Fruit fly (Drosophila melanogaster) whole organism, prepupa: ENCODE results near the gene CG3764.

ENCODE experiments used
- CG10631 ChIP-seq: fragments of 200-800 bp; sonication (Bioruptor generic); optimal IDR thresholded peaks from 2 replicates; lab custom pipeline; 2016; ENCODE audit warnings: missing biosample characterization, missing genetic modification characterization
- CG10669 ChIP-seq: fragments of 200-800 bp; sonication (Bioruptor generic); optimal IDR thresholded peaks from 3 replicates; lab custom pipeline; 2018; ENCODE audit warnings: missing biosample characterization, mild to moderate bottlenecking, missing genetic modification characterization, moderate library complexity
- CG11294 ChIP-seq: fragments of 200-800 bp; sonication (Bioruptor generic); IDR thresholded peaks from 2 replicates; pipeline ENCODE4 v1.3.6; 2022; ENCODE audit warnings: missing biosample characterization, missing genetic modification characterization
- CG11902 ChIP-seq: fragments of 200-800 bp; sonication (Bioruptor generic); optimal IDR thresholded peaks from 3 replicates; lab custom pipeline; 2016; ENCODE audit warnings: missing biosample characterization, missing genetic modification characterization
- CG1621 ChIP-seq: fragments of 200-800 bp; sonication (Bioruptor generic); optimal IDR thresholded peaks from 3 replicates; lab custom pipeline; 2018; ENCODE audit warnings: missing biosample characterization, mild to moderate bottlenecking, missing genetic modification characterization
- CG31627 ChIP-seq: fragments of 200-800 bp; sonication (Bioruptor generic); optimal IDR thresholded peaks from 3 replicates; lab custom pipeline; 2016; ENCODE audit warnings: missing biosample characterization, missing genetic modification characterization
- CG4318 ChIP-seq: fragments of 200-800 bp; sonication (Bioruptor generic); optimal IDR thresholded peaks from 3 replicates; lab custom pipeline; 2017; ENCODE audit warnings: missing biosample characterization, mild to moderate bottlenecking, missing genetic modification characterization
- CG6163 ChIP-seq: fragments of 200-800 bp; sonication (Bioruptor generic); IDR thresholded peaks from 3 replicates; pipeline ENCODE4 v1.3.6; 2022; ENCODE audit warnings: missing biosample characterization, missing genetic modification characterization
- CG6808 ChIP-seq: fragments of 200-800 bp; sonication (Bioruptor generic); optimal IDR thresholded peaks from 3 replicates; lab custom pipeline; 2017; ENCODE audit warnings: missing biosample characterization, missing genetic modification characterization, mild to moderate bottlenecking, moderate library complexity, missing genetic modification reagents
- CG6854 ChIP-seq: fragments of 200-800 bp; sonication (Bioruptor generic); optimal IDR thresholded peaks from 2 replicates; lab custom pipeline; 2017; ENCODE audit warnings: missing biosample characterization, mild to moderate bottlenecking, missing genetic modification characterization
- CG8119 ChIP-seq: fragments of 200-800 bp; sonication (Bioruptor generic); IDR thresholded peaks from 3 replicates; pipeline ENCODE4 v1.3.6; 2022; ENCODE audit warnings: missing biosample characterization, missing genetic modification characterization
- CG8319 ChIP-seq: fragments of 200-800 bp; sonication (Bioruptor generic); optimal IDR thresholded peaks from 3 replicates; lab custom pipeline; 2016; ENCODE audit warnings: missing biosample characterization, missing genetic modification characterization
- CG8632 ChIP-seq: fragments of 200-800 bp; sonication (Bioruptor generic); optimal IDR thresholded peaks from 3 replicates; lab custom pipeline; 2016; ENCODE audit warnings: missing biosample characterization, missing genetic modification characterization
- CG9139 ChIP-seq: fragments of 200-800 bp; sonication (Bioruptor generic); optimal IDR thresholded peaks from 3 replicates; lab custom pipeline; 2017; ENCODE audit warnings: missing biosample characterization, mild to moderate bottlenecking, missing genetic modification characterization
- Eip75B ChIP-seq: fragments of 200-800 bp; sonication (Bioruptor generic); optimal IDR thresholded peaks from 3 replicates; lab custom pipeline; 2016; ENCODE audit warnings: missing biosample characterization, missing genetic modification characterization
- Eip78C ChIP-seq: fragments of 200-800 bp; sonication (Bioruptor generic); peaks from one replicate; lab custom pipeline; 2016; ENCODE audit warnings: missing biosample characterization, missing genetic modification characterization
- Eip93F ChIP-seq: fragments of 200-800 bp; sonication (Bioruptor generic); optimal IDR thresholded peaks from 2 replicates; lab custom pipeline; 2016; ENCODE audit warnings: missing biosample characterization, mild to moderate bottlenecking, missing genetic modification characterization
- Ets21C ChIP-seq: fragments of 200-800 bp; sonication (Bioruptor generic); optimal IDR thresholded peaks from 3 replicates; lab custom pipeline; 2016; ENCODE audit warnings: missing biosample characterization, missing genetic modification characterization
- Hr38 ChIP-seq: sonication (Bioruptor generic); optimal IDR thresholded peaks from 2 replicates; lab custom pipeline; 2016; ENCODE audit warnings: missing biosample characterization, missing genetic modification characterization
- Hr39 ChIP-seq: fragments of 200-800 bp; sonication (Bioruptor generic); optimal IDR thresholded peaks from 2 replicates; lab custom pipeline; 2016; ENCODE audit warnings: missing biosample characterization, missing genetic modification characterization
- Hr4 ChIP-seq: fragments of 200-800 bp; sonication (Bioruptor generic); optimal IDR thresholded peaks from 3 replicates; lab custom pipeline; 2016; ENCODE audit warnings: missing biosample characterization, missing genetic modification characterization
- Lpt ChIP-seq: fragments of 200-800 bp; sonication (Bioruptor generic); optimal IDR thresholded peaks from 3 replicates; lab custom pipeline; 2016; ENCODE audit warnings: missing biosample characterization, missing genetic modification characterization
- Smox ChIP-seq: fragments of 200-800 bp; sonication (Bioruptor generic); optimal IDR thresholded peaks from 3 replicates; lab custom pipeline; 2016; ENCODE audit warnings: missing biosample characterization, missing genetic modification characterization
- Sox14 ChIP-seq: fragments of 200-800 bp; sonication (Bioruptor generic); optimal IDR thresholded peaks from 3 replicates; lab custom pipeline; 2016; ENCODE audit warnings: missing biosample characterization, missing genetic modification characterization
- Sox15 ChIP-seq: fragments of 200-800 bp; sonication (Bioruptor generic); optimal IDR thresholded peaks from 3 replicates; lab custom pipeline; 2016; ENCODE audit warnings: missing biosample characterization, missing genetic modification characterization
- achi ChIP-seq: fragments of 200-800 bp; sonication (Bioruptor generic); optimal IDR thresholded peaks from 3 replicates; lab custom pipeline; 2016; ENCODE audit warnings: missing biosample characterization, missing genetic modification characterization
- cyc ChIP-seq: fragments of 200-800 bp; sonication (Bioruptor generic); optimal IDR thresholded peaks from 3 replicates; lab custom pipeline; 2016; ENCODE audit warnings: missing biosample characterization, missing genetic modification characterization
- dac ChIP-seq: fragments of 200-800 bp; sonication (Bioruptor generic); optimal IDR thresholded peaks from 2 replicates; lab custom pipeline; 2017; ENCODE audit warnings: missing biosample characterization, mild to moderate bottlenecking, missing genetic modification characterization
- dsx ChIP-seq: fragments of 200-800 bp; optimal IDR thresholded peaks from 3 replicates; lab custom pipeline; 2019; ENCODE audit warnings: missing biosample characterization, mild to moderate bottlenecking, missing genetic modification characterization, moderate library complexity; ENCODE audit not compliant: poor library complexity, severe bottlenecking
- eg ChIP-seq: fragments of 200-800 bp; sonication (Bioruptor generic); IDR thresholded peaks from 3 replicates; pipeline ENCODE4 v1.3.6; 2022; ENCODE audit warnings: missing biosample characterization, missing genetic modification characterization
- esn ChIP-seq: fragments of 200-800 bp; sonication (Bioruptor generic); optimal IDR thresholded peaks from 2 replicates; lab custom pipeline; 2016; ENCODE audit warnings: missing biosample characterization, mild to moderate bottlenecking, missing genetic modification characterization, moderate library complexity
- fd85E ChIP-seq: fragments of 200-800 bp; sonication (Bioruptor generic); optimal IDR thresholded peaks from 3 replicates; lab custom pipeline; 2016; ENCODE audit warnings: missing biosample characterization, missing genetic modification characterization
- lz ChIP-seq: fragments of 200-800 bp; sonication (Bioruptor generic); optimal IDR thresholded peaks from 3 replicates; lab custom pipeline; 2016; ENCODE audit warnings: missing biosample characterization, missing genetic modification characterization
- net ChIP-seq: fragments of 200-800 bp; sonication (Bioruptor generic); optimal IDR thresholded peaks from 3 replicates; lab custom pipeline; 2016; ENCODE audit warnings: missing biosample characterization, missing genetic modification characterization
- pdm3 ChIP-seq: fragments of 200-800 bp; sonication (Bioruptor generic); optimal IDR thresholded peaks from 3 replicates; lab custom pipeline; 2016; ENCODE audit warnings: missing biosample characterization, missing genetic modification characterization
- spab ChIP-seq: fragments of 200-800 bp; sonication (Bioruptor generic); optimal IDR thresholded peaks from 2 replicates; lab custom pipeline; 2017; ENCODE audit warnings: missing biosample characterization, mild to moderate bottlenecking, missing genetic modification characterization, missing genetic modification reagents
- ss ChIP-seq, 2 experiments: fragments of 200-800 bp; sonication (Bioruptor generic); optimal IDR thresholded peaks; 2 replicates in 1 of 2; 3 replicates in 1 of 2; lab custom pipeline; 2017 to 2018; ENCODE audit warnings: mild to moderate bottlenecking in 2 of 2, missing biosample characterization in 2 of 2, missing genetic modification characterization in 2 of 2, moderate library complexity in 1 of 2
- topi ChIP-seq: fragments of 200-800 bp; sonication (Bioruptor generic); optimal IDR thresholded peaks from 3 replicates; lab custom pipeline; 2016; ENCODE audit warnings: missing biosample characterization, missing genetic modification characterization
- vri ChIP-seq: fragments of 200-800 bp; sonication (Bioruptor generic); optimal IDR thresholded peaks from 3 replicates; lab custom pipeline; 2016; ENCODE audit warnings: missing biosample characterization, mild to moderate bottlenecking, missing genetic modification characterization

CG3764 gene

DNA sequence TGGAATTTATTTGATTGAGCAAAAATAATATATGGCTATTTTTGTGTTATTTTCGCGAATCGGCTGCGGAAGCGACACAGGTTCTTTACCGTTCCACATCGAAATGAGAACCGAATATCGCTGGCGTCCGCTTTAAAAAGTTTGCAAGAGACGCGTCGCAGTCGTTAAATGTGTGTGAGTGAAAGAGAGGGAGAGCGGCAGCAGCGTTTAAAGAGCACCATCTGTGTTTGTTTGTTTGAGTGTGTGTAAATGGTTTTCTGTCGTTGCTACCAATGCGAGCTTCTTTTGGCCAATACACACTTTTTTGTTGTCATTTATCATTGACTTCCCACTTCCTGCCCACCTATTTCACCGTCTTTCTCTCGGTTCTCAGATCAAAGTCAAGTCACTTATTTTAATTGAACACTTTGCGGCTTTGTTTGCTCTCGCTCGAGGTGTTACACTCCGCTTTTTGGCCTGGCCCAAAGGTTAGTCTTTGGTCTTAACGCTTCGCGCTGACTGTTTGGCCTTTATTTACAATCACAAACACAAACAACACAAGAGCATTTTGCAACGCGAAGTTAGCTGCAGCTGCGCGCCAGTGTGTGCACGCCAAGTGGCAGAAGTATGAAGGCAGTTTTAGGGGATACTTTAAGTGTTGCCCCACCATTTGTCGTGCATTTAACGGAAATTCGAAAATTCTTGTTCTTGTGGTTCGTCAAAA, at the start of gene CG3764 (continued):
- peak; percentile 68 for TF ChIP-seq Sox14 (GFP tag; lab: Kevin White, UChicago)
- peak; percentile 74 for TF ChIP-seq Eip78C (GFP tag; lab: Kevin White, UChicago)
- peak; percentile 36 for TF ChIP-seq Ets21C (GFP tag; lab: Kevin White, UChicago)
- TF ChIP-seq CG6854 (GFP tag; lab: Kevin White, UChicago) = peak; percentile 81
- no peak for TF ChIP-seq fd85E (GFP tag; lab: Kevin White, UChicago)
- TF ChIP-seq Lpt (GFP tag; lab: Kevin White, UChicago) = no peak
- TF ChIP-seq dsx (GFP tag; lab: Kevin White, UChicago) = peak; percentile 17
- TF ChIP-seq Hr39 (GFP tag; lab: Kevin White, UChicago) = peak; percentile 49
- TF ChIP-seq achi = peak; percentile 52

DNA sequence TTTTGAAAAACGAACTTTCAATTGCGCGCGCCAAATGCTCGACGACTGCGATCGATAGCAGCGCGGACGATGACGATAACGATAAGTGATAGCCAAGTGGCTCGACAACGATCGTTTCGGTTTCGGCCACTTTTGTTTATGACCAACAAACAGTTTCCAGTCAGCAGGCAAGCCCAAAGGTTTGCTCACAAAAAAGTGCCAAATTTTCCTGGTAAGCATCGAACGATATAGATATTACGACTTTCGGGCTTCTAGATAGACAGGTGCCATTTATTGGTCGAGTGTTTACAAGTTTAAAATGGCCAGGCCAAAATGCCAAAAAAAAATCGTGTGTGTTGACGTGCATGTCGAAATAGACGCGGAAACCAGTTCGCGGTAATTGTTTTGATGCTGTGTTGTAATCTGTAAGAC, 43.1 kb upstream of the CG3764 start, which contains the start of gene CG7724:
Gene CG7724, plus strand, starts transcription at position 147 of the 411 bp plus-strand sequence.
- TF ChIP-seq dsx (GFP tag; lab: Kevin White, UChicago) = peak; percentile 19
- peak in 1 of 2 experiments; percentile 3 for TF ChIP-seq ss (GFP tag; optimal IDR thresholded peaks at IDR 0.05; lab: Kevin White, UChicago)
- TF ChIP-seq vri (GFP tag; lab: Kevin White, UChicago) = peak; percentile 26
- TF ChIP-seq Eip78C (GFP tag; lab: Kevin White, UChicago) = peak; percentile 70
- no peak for TF ChIP-seq CG6808 (GFP tag; lab: Kevin White, UChicago)
- TF ChIP-seq CG6854 (GFP tag; lab: Kevin White, UChicago) = no peak
- TF ChIP-seq, all 60 proteins: peak for 4

DNA sequence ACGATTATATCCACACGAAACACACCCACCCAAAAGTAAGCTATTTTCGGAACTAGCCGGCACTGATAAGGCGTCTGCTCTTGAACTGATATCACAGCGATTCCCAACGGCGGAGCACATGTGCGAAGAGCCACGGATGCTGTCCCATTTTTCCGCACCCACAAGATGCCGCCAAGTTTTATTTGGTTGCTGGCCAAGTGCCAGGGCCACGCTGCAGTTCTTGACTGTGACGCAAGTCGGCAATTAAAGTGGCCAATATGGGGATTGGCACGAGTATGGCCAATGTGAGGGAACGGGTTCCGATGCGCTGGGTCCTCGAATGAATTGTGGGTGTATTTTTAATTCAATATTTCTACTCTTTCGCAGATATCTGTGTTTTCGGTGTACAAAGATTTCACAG, 41.6 kb upstream of the CG3764 start:
- TF ChIP-seq Eip78C (GFP tag; lab: Kevin White, UChicago) (peak; percentile 33), spab (GFP tag; lab: Kevin White, UChicago) (no peak)

DNA sequence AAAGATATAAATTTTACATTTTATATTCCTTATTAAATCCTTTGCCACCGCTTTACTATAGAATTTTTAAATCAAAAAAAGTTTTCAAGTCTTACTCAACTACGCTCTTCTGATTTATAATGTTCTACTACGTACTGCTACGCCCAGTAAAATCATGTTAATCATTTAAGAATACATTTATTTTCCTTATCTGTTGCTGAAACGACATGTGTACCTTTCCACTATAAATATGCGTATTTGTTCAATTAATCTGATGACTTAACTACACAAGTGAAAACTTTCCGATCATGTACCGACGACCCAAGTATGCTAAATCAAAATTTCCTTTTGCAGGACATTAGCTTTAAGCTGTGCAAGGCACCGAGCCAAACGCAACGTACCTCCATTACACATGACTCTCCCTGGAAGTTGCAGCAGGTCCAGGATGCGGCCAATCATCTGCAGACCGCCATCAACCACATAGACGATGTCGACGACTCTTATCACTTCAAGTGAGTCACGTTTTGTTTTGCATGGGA, 40.1 kb upstream of the CG3764 start:
- TF ChIP-seq Ets21C (GFP tag; lab: Kevin White, UChicago) (no peak), CG11294 (GFP tag; lab: Robert Waterston, UW) (no peak), CG1621 (no peak), Hr4 (no peak), vri (GFP tag; lab: Kevin White, UChicago) (no peak), dac (GFP tag; lab: Kevin White, UChicago) (no peak), eg (no peak), Eip75B (GFP tag; lab: Kevin White, UChicago) (no peak), achi (no peak), spab (GFP tag; lab: Kevin White, UChicago) (peak; percentile 17), CG8119 (GFP tag; lab: Robert Waterston, UW) (no peak), CG10631 (GFP tag; lab: Kevin White, UChicago) (no peak), Eip93F (GFP tag; lab: Kevin White, UChicago) (no peak), Smox (GFP tag; lab: Kevin White, UChicago) (no peak), CG10669 (GFP tag; lab: Kevin White, UChicago) (peak; percentile 38), CG6163 (GFP tag; lab: Robert Waterston, UW) (no peak), CG8319 (GFP tag; lab: Kevin White, UChicago) (no peak), CG11902 (GFP tag; lab: Kevin White, UChicago) (no peak), Lpt (GFP tag; lab: Kevin White, UChicago) (no peak), CG4318 (GFP tag; lab: Kevin White, UChicago) (no peak), Eip78C (GFP tag; lab: Kevin White, UChicago) (peak; percentile 69), ss (GFP tag; optimal IDR thresholded peaks at IDR 0.05; lab: Kevin White, UChicago) (peak in 1 of 2 experiments; percentile 45), lz (no peak), pdm3 (GFP tag; lab: Kevin White, UChicago) (no peak), Hr38 (GFP tag; lab: Kevin White, UChicago) (no peak), topi (no peak), CG8632 (peak; percentile 5), Sox15 (GFP tag; lab: Kevin White, UChicago) (no peak), esn (GFP tag; lab: Kevin White, UChicago) (no peak), CG31627 (GFP tag; lab: Kevin White, UChicago) (no peak), net (no peak), CG6808 (GFP tag; lab: Kevin White, UChicago) (peak; percentile 5), CG6854 (GFP tag; lab: Kevin White, UChicago) (no peak), cyc (no peak), CG9139 (GFP tag; lab: Kevin White, UChicago) (peak; percentile 27)
